Worm (Caenorhabditis elegans) whole organism, mixed stage, embryonic: ENCODE measurements around the gene dhs-7.

Experiments used
- M03D4.4 ChIP-seq: sonication (generic microtip); optimal IDR thresholded peaks from 2 replicates; lab custom pipeline; 2017; ENCODE audit warnings: mild to moderate bottlenecking, missing genetic modification characterization, missing compliant biosample characterization
- blmp-1 ChIP-seq: fragments of 150-350 bp; optimal IDR thresholded peaks from 2 replicates; lab custom pipeline; 2014; ENCODE audit warnings: missing biosample characterization, missing genetic modification characterization
- ceh-39 ChIP-seq: fragments of 150-350 bp; optimal IDR thresholded peaks from 2 replicates; lab custom pipeline; 2014; ENCODE audit warnings: missing biosample characterization, missing genetic modification characterization
- ceh-43 ChIP-seq: fragments of 200-800 bp; sonication (Bioruptor generic); optimal IDR thresholded peaks from 2 replicates; lab custom pipeline; 2018; ENCODE audit warnings: mild to moderate bottlenecking, missing genetic modification characterization, moderate library complexity, missing compliant biosample characterization
- ceh-83 ChIP-seq: fragments of 200-800 bp; sonication (Bioruptor generic); optimal IDR thresholded peaks from 2 replicates; lab custom pipeline; 2018; ENCODE audit warnings: mild to moderate bottlenecking, missing genetic modification characterization, missing compliant biosample characterization
- ces-1 ChIP-seq: fragments of 150-350 bp; optimal IDR thresholded peaks from 2 replicates; lab custom pipeline; 2014; ENCODE audit warnings: missing biosample characterization, missing genetic modification reagents, missing genetic modification characterization
- drap-1 ChIP-seq: fragments of 200-800 bp; sonication (Bioruptor generic); optimal IDR thresholded peaks from 3 replicates; lab custom pipeline; 2018; ENCODE audit warnings: mild to moderate bottlenecking, missing genetic modification characterization, missing compliant biosample characterization
- elt-1 ChIP-seq: sonication (generic microtip); optimal IDR thresholded peaks from 2 replicates; lab custom pipeline; 2017; ENCODE audit warnings: missing genetic modification characterization, mild to moderate bottlenecking, missing compliant biosample characterization, antibody characterized with exemption, moderate library complexity, borderline replicate concordance; ENCODE audit not compliant: insufficient read depth
- elt-3 ChIP-seq: fragments of 150-350 bp; optimal IDR thresholded peaks from 2 replicates; lab custom pipeline; 2014; ENCODE audit warnings: missing biosample characterization, missing genetic modification characterization
- flh-1 ChIP-seq: fragments of 200-800 bp; sonication (Bioruptor generic); optimal IDR thresholded peaks from 2 replicates; lab custom pipeline; 2018; ENCODE audit warnings: mild to moderate bottlenecking, missing genetic modification characterization, moderate library complexity, missing compliant biosample characterization
- ham-2 ChIP-seq: fragments of 200-800 bp; sonication (Bioruptor generic); optimal IDR thresholded peaks from 2 replicates; lab custom pipeline; 2018; ENCODE audit warnings: mild to moderate bottlenecking, missing genetic modification characterization, missing compliant biosample characterization
- hlh-1 ChIP-seq: fragments of 150-350 bp; optimal IDR thresholded peaks from 2 replicates; lab custom pipeline; 2014; ENCODE audit warnings: missing biosample characterization, missing genetic modification reagents, missing genetic modification characterization
- lin-13 ChIP-seq: fragments of 150-350 bp; optimal IDR thresholded peaks from 2 replicates; lab custom pipeline; 2014; ENCODE audit warnings: missing biosample characterization, missing genetic modification characterization
- lin-32 ChIP-seq: fragments of 200-800 bp; sonication (Bioruptor generic); optimal IDR thresholded peaks from 2 replicates; lab custom pipeline; 2018; ENCODE audit warnings: mild to moderate bottlenecking, missing genetic modification characterization, missing compliant biosample characterization
- lsy-2 ChIP-seq: fragments of 150-350 bp; optimal IDR thresholded peaks from 2 replicates; lab custom pipeline; 2014; ENCODE audit warnings: missing biosample characterization, missing genetic modification characterization
- mab-5 ChIP-seq: fragments of 150-350 bp; optimal IDR thresholded peaks from 2 replicates; lab custom pipeline; 2014; ENCODE audit warnings: missing biosample characterization, missing genetic modification characterization
- mep-1 ChIP-seq: fragments of 150-350 bp; optimal IDR thresholded peaks from 2 replicates; lab custom pipeline; 2017; ENCODE audit warnings: missing biosample characterization, missing genetic modification reagents, missing genetic modification characterization, inconsistent platforms
- mls-2 ChIP-seq: sonication (generic microtip); optimal IDR thresholded peaks from 2 replicates; lab custom pipeline; 2016; ENCODE audit warnings: mild to moderate bottlenecking, missing genetic modification characterization, moderate library complexity, missing compliant biosample characterization
- nhr-12 ChIP-seq: fragments of 150-350 bp; optimal IDR thresholded peaks from 2 replicates; lab custom pipeline; 2014; ENCODE audit warnings: missing biosample characterization, missing genetic modification characterization
- nhr-2 ChIP-seq: fragments of 150-350 bp; optimal IDR thresholded peaks from 2 replicates; lab custom pipeline; 2014; ENCODE audit warnings: missing biosample characterization, missing genetic modification characterization
- nhr-237 ChIP-seq: fragments of 150-350 bp; optimal IDR thresholded peaks from 2 replicates; lab custom pipeline; 2014; ENCODE audit warnings: missing biosample characterization, missing genetic modification characterization
- nhr-28 ChIP-seq: fragments of 150-350 bp; optimal IDR thresholded peaks from 2 replicates; lab custom pipeline; 2014; ENCODE audit warnings: missing biosample characterization, missing genetic modification characterization
- nhr-76 ChIP-seq: sonication (generic microtip); optimal IDR thresholded peaks from 2 replicates; lab custom pipeline; 2017; ENCODE audit warnings: missing biosample characterization, missing genetic modification characterization
- pha-4 ChIP-seq: fragments of 150-350 bp; optimal IDR thresholded peaks from 2 replicates; lab custom pipeline; 2018; ENCODE audit warnings: missing biosample characterization, missing genetic modification reagents, missing genetic modification characterization
- sem-2 ChIP-seq: fragments of 200-800 bp; sonication (Bioruptor generic); optimal IDR thresholded peaks from 2 replicates; lab custom pipeline; 2018; ENCODE audit warnings: mild to moderate bottlenecking, missing genetic modification characterization, missing compliant biosample characterization
- snpc-4 ChIP-seq: fragments of 150-350 bp; optimal IDR thresholded peaks from 2 replicates; lab custom pipeline; 2014; ENCODE audit warnings: missing biosample characterization, missing genetic modification characterization
- sptf-1 ChIP-seq: sonication (generic microtip); optimal IDR thresholded peaks from 2 replicates; lab custom pipeline; 2017; ENCODE audit warnings: mild to moderate bottlenecking, missing genetic modification characterization, moderate library complexity, missing compliant biosample characterization
- tbx-8 ChIP-seq: fragments of 200-800 bp; sonication (Bioruptor generic); optimal IDR thresholded peaks from 2 replicates; lab custom pipeline; 2018; ENCODE audit warnings: mild to moderate bottlenecking, missing genetic modification characterization, moderate library complexity, missing compliant biosample characterization
- unc-120 ChIP-seq: sonication (generic microtip); optimal IDR thresholded peaks from 2 replicates; lab custom pipeline; 2017; ENCODE audit warnings: missing genetic modification characterization, missing compliant biosample characterization; ENCODE audit not compliant: poor library complexity, severe bottlenecking
- unc-39 ChIP-seq: fragments of 150-350 bp; optimal IDR thresholded peaks from 2 replicates; lab custom pipeline; 2014; ENCODE audit warnings: missing biosample characterization, missing genetic modification characterization
- unc-62 ChIP-seq: fragments of 150-350 bp; optimal IDR thresholded peaks from 2 replicates; lab custom pipeline; 2014; ENCODE audit warnings: missing biosample characterization, missing genetic modification reagents, missing genetic modification characterization
- zip-8 ChIP-seq: fragments of 150-350 bp; optimal IDR thresholded peaks from 2 replicates; lab custom pipeline; 2014; ENCODE audit warnings: missing biosample characterization, missing genetic modification characterization
- ztf-11 ChIP-seq: fragments of 150-350 bp; optimal IDR thresholded peaks from 2 replicates; lab custom pipeline; 2014; ENCODE audit warnings: missing biosample characterization, missing genetic modification characterization

dhs-7 gene

DNA sequence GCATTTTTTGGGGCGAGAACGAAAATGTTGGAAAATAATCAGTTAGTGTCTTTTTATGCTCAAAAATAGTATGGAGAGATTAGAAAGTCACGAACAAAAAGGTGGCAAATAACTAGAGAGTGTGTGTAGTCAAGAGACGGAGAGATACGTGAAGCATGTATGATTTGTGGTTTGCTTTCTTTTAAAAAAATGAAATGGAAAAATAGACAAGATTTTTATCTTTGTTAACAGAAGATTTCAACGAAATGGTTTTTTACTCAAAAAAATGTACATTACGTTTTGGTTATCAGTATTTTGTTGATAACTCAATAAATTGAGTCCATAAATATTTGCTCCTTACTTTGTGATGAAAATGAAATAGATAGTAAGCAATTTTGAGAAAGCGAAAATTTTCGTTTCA lies at the start of gene dhs-7:
Gene dhs-7, minus strand, starts transcription at position 277 of the 400 bp plus-strand sequence.
- TF ChIP-seq unc-120 = no peak
- TF ChIP-seq unc-62 (GFP tag; lab: Kevin White, UChicago) = no peak
- TF ChIP-seq ceh-43 (GFP tag; lab: Kevin White, UChicago) = no peak
- no peak for TF ChIP-seq flh-1 (GFP tag; lab: Kevin White, UChicago)
- no peak for TF ChIP-seq lin-32
- TF ChIP-seq nhr-2 (tag; lab: Kevin White, UChicago) = no peak
- no peak for TF ChIP-seq zip-8 (tag; lab: Kevin White, UChicago)
- no peak for TF ChIP-seq pha-4 (tag; lab: Kevin White, UChicago)
- TF ChIP-seq unc-39 (tag; lab: Kevin White, UChicago) = no peak
- TF ChIP-seq ces-1 (GFP tag; lab: Kevin White, UChicago) = no peak
- TF ChIP-seq ham-2 (GFP tag; lab: Kevin White, UChicago) = no peak
- no peak for TF ChIP-seq blmp-1 (tag; lab: Kevin White, UChicago)
- no peak for TF ChIP-seq lin-13 (tag; lab: Kevin White, UChicago)
- TF ChIP-seq mab-5 = no peak
- TF ChIP-seq elt-1 (tag; lab: Kevin White, UChicago) = no peak
- TF ChIP-seq snpc-4 (tag; lab: Kevin White, UChicago) = no peak
- TF ChIP-seq nhr-28 (tag; lab: Kevin White, UChicago) = no peak
- TF ChIP-seq elt-3 = no peak
- TF ChIP-seq hlh-1 (tag; lab: Kevin White, UChicago) = no peak
- TF ChIP-seq sptf-1 (tag; lab: Kevin White, UChicago) = no peak

DNA sequence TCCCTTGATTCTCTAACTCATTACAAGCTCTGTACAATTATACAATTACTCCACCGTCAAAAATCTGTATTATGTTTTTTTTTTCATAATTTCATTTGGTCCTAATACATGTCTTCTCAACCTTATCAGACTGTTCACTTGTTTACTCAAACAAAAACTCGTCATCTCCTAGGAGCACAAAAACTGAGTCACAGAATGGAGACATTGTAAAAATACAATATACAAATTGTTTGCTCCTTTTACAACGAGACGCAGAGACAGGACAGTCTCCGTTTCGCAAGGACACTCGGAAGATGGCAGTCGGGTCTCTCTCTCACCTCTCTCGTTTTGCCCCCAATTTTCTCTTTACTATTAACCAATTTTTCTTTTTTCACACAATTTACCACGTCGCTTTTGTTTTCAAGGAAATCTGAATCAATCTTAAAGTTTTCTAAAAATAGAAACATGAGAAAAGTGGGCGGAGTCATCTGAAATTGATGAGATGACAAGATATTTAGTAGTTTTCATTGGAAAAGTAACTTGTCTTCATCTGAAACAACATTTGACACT lies 47.4 kb upstream of the dhs-7 start, which contains the start of gene F32A5.8:
Gene F32A5.8, plus strand, starts transcription at position 499 of the 549 bp plus-strand sequence.
- TF ChIP-seq sptf-1 (tag; lab: Kevin White, UChicago) = no peak
- no peak for TF ChIP-seq hlh-1 (tag; lab: Kevin White, UChicago)
- no peak for TF ChIP-seq nhr-12
- no peak for TF ChIP-seq blmp-1 (tag; lab: Kevin White, UChicago)
- no peak for TF ChIP-seq mep-1 (tag; lab: Kevin White, UChicago)
- TF ChIP-seq mab-5 = no peak

DNA sequence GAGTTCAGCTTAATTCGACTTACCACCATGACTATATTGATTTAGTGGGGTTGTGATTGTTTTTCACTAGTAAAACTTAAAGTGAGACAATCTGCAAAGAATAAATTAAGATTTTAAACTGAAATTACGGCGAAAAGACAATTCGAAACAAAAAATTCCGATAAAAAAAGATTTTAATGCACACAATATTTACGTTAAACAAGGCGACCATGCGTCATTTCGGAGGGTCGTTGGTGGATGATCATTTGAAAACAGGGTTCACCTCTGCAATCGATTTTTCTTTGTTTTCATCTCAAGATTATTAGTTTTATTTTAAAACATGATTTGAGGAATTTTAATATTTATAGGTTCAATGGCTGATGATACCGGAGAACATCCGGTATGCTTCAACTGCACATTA lies 44.8 kb upstream of the dhs-7 start, which contains the start of gene lsm-4:
Gene lsm-4, minus strand, starts transcription at position 91 of the 400 bp plus-strand sequence.
- TF ChIP-seq mls-2 (tag; lab: Kevin White, UChicago) (no peak), snpc-4 (tag; lab: Kevin White, UChicago) (no peak), sem-2 (GFP tag; lab: Kevin White, UChicago) (no peak), ceh-39 (tag; lab: Kevin White, UChicago) (no peak), lsy-2 (no peak), unc-120 (no peak), M03D4.4 (tag; lab: Kevin White, UChicago) (no peak), ceh-83 (GFP tag; lab: Kevin White, UChicago) (no peak), mab-5 (no peak), sptf-1 (tag; lab: Kevin White, UChicago) (no peak), drap-1 (GFP tag; lab: Kevin White, UChicago) (no peak), ceh-43 (GFP tag; lab: Kevin White, UChicago) (no peak), hlh-1 (tag; lab: Kevin White, UChicago) (no peak), flh-1 (GFP tag; lab: Kevin White, UChicago) (no peak), unc-62 (GFP tag; lab: Kevin White, UChicago) (no peak), elt-1 (tag; lab: Kevin White, UChicago) (no peak), nhr-2 (tag; lab: Kevin White, UChicago) (no peak), nhr-12 (no peak), lin-13 (tag; lab: Kevin White, UChicago) (no peak)

DNA sequence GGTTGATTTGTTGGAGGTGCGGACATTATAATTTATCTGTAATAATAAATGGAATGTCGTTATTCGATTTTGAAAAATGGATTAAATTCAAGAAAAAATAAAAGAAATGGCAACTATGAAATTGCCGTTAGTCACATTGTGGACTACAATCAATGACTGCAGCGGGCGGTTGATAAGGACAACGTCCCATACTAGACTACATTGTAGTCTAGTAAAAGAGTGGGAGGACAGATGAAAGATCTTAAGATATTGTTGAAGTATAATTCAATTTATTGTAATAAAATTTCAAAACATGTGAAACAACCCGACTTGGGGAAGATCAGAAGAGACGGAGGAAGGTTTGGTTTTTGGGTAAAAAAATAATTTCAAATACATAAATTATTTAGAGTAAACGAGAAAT lies 43.7 kb upstream of the dhs-7 start, which contains the start of the genes prx-13 and ada-2:
Gene prx-13, minus strand, starts transcription at position 38 of the 400 bp plus-strand sequence.
Gene ada-2, plus strand, starts transcription at position 282 of the 400 bp plus-strand sequence.
- TF ChIP-seq ceh-83 (GFP tag; lab: Kevin White, UChicago) = no peak
- no peak for TF ChIP-seq snpc-4 (tag; lab: Kevin White, UChicago)
- no peak for TF ChIP-seq sptf-1 (tag; lab: Kevin White, UChicago)
- TF ChIP-seq tbx-8 (GFP tag; lab: Kevin White, UChicago) = no peak
- TF ChIP-seq nhr-237 (tag; lab: Kevin White, UChicago) = no peak
- no peak for TF ChIP-seq sem-2 (GFP tag; lab: Kevin White, UChicago)
- TF ChIP-seq mls-2 (tag; lab: Kevin White, UChicago) = no peak
- no peak for TF ChIP-seq unc-62 (GFP tag; lab: Kevin White, UChicago)
- no peak for TF ChIP-seq ham-2 (GFP tag; lab: Kevin White, UChicago)
- no peak for TF ChIP-seq ztf-11 (tag; lab: Kevin White, UChicago)
- no peak for TF ChIP-seq lsy-2
- no peak for TF ChIP-seq unc-39 (tag; lab: Kevin White, UChicago)
- no peak for TF ChIP-seq M03D4.4 (tag; lab: Kevin White, UChicago)
- TF ChIP-seq lin-32 = no peak
- TF ChIP-seq nhr-28 (tag; lab: Kevin White, UChicago) = no peak
- no peak for TF ChIP-seq nhr-12
- no peak for TF ChIP-seq mab-5
- no peak for TF ChIP-seq ces-1 (GFP tag; lab: Kevin White, UChicago)
- TF ChIP-seq nhr-2 (tag; lab: Kevin White, UChicago) = no peak
- TF ChIP-seq nhr-76 (tag; lab: Kevin White, UChicago) = no peak
